Fruit fly (Drosophila melanogaster): ENCODE measurements around the gene skd.

Gene skd

DNA sequence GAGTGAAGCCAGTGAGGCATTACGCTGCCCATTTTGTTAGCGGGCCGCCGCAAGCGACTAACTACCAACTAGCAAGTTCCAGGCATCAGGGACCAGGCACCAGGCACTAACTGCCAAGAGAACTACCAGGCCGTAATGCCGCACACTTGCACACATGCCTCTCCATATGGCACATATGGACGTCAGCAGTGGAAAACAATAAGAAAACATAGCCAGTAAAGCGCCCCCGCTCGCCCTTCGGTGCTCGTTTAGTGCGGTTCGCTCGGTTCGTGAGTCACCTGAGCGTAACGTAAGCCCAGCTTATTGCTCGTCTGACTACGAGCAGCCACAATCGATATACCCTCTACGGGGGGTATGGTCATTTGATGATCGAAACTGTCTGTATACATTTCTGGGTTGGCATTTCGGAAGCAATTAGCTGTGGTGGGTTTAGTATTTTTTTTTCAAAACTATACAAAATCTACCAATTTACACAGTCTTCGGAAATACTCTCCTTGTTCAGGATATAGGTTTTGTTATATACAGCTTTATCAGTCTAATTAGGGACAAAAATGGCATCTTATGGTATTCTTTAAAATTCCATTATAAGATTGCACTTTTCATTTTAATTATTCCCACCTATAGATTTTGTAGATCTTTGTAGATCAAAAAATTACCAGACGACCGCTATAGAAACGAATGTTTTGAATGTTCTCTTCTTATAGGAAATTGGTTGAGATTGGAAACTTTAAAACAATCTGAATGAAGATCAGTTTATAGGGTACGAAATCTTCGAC lies 29.7 kb upstream of the skd start (continued):
- TF ChIP-seq shn (GFP tag; optimal IDR thresholded peaks at IDR 0.05) (peak; percentile 24), CG16779 (GFP tag; IDR thresholded peaks at IDR 0.05) (no peak), CG8765 (GFP tag; IDR thresholded peaks at IDR 0.05) (no peak), Scr (GFP tag; IDR thresholded peaks at IDR 0.05; ENCODE audit: partially characterized antibody) (no peak), HLHmδ (GFP tag; optimal IDR thresholded peaks at IDR 0.05) (no peak), Tbp (GFP tag; optimal IDR thresholded peaks at IDR 0.05) (no peak), CG14667 (GFP tag; IDR thresholded peaks at IDR 0.05) (no peak), CG1647 (GFP tag; optimal IDR thresholded peaks at IDR 0.05) (no peak), Dbx (GFP tag; IDR thresholded peaks at IDR 0.05) (peak; percentile 48; the same call in 1 of the 3 replicates), E2f2 (GFP tag; IDR thresholded peaks at IDR 0.05) (no peak), pros (GFP tag; optimal IDR thresholded peaks at IDR 0.05) (peak; percentile 74), CG6272 (GFP tag; IDR thresholded peaks at IDR 0.05) (no peak), Abd-B (GFP tag; optimal IDR thresholded peaks at IDR 0.05) (no peak), CG9609 (GFP tag; optimal IDR thresholded peaks at IDR 0.05) (no peak), CG6854 (GFP tag; optimal IDR thresholded peaks at IDR 0.05) (no peak), CG31224 (GFP tag; IDR thresholded peaks at IDR 0.05) (no peak), Mes4 (GFP tag; optimal IDR thresholded peaks at IDR 0.05) (no peak), CG2875 (GFP tag; optimal IDR thresholded peaks at IDR 0.05) (no peak), CG11085 (GFP tag; IDR thresholded peaks at IDR 0.05) (no peak), CG17359 (tag; optimal IDR thresholded peaks at IDR 0.05) (no peak), lab (GFP tag; optimal IDR thresholded peaks at IDR 0.05) (no peak), eve (GFP tag; optimal IDR thresholded peaks at IDR 0.05) (peak in 1 of 2 experiments; percentile 75), ase (GFP tag; IDR thresholded peaks at IDR 0.05) (no peak), CG10959 (GFP tag; IDR thresholded peaks at IDR 0.05) (no peak), CG11560 (tag; IDR thresholded peaks at IDR 0.05) (no peak), Optix (GFP tag; IDR thresholded peaks at IDR 0.05) (0 out of 3 replicates have a peak, but pooled peaks have one; percentile 25), z (GFP tag; IDR thresholded peaks at IDR 0.05) (0 out of 3 replicates have a peak, but pooled peaks have one; percentile 24), mam (GFP tag; optimal IDR thresholded peaks at IDR 0.05) (peak; percentile 39), CG14860 (GFP tag; IDR thresholded peaks at IDR 0.05; ENCODE audit: partially characterized antibody) (no peak), CG4854 (GFP tag; optimal IDR thresholded peaks at IDR 0.05) (no peak), CG12071 (GFP tag; optimal IDR thresholded peaks at IDR 0.05) (no peak), CG11456 (GFP tag; IDR thresholded peaks at IDR 0.05) (no peak), br (optimal IDR thresholded peaks at IDR 0.05) (no peak), sens-2 (GFP tag; IDR thresholded peaks at IDR 0.05) (no peak), Ssrp (tag; optimal IDR thresholded peaks at IDR 0.05) (peak; percentile 25), lbe (GFP tag; optimal IDR thresholded peaks at IDR 0.05) (no peak), pho (GFP tag; optimal IDR thresholded peaks at IDR 0.05) (no peak), CG4404 (GFP tag; IDR thresholded peaks at IDR 0.05) (no peak), CG4360 (GFP tag; IDR thresholded peaks at IDR 0.05) (no peak), Six4 (GFP tag; optimal IDR thresholded peaks at IDR 0.05) (no peak), MTF-1 (GFP tag; optimal IDR thresholded peaks at IDR 0.05; ENCODE audit: borderline replicate concordance) (no peak), eyg (GFP tag; optimal IDR thresholded peaks at IDR 0.05) (no peak), luna (GFP tag; optimal IDR thresholded peaks at IDR 0.05) (no peak), sob (GFP tag; IDR thresholded peaks at IDR 0.05) (no peak), Kr (GFP tag; optimal IDR thresholded peaks at IDR 0.05) (no peak), CG17829 (tag; optimal IDR thresholded peaks at IDR 0.05) (no peak), Stat92E (GFP tag; optimal IDR thresholded peaks at IDR 0.05) (no peak), CG6175 (GFP tag; IDR thresholded peaks at IDR 0.05) (peak; percentile 57; the same call in 1 of the 3 replicates), Dip2 (GFP tag; IDR thresholded peaks at IDR 0.05) (no peak), CG13424 (tag; optimal IDR thresholded peaks at IDR 0.05) (peak; percentile 19)
